Fruit fly (Drosophila melanogaster): ENCODE data around the gene CG9951.

CG9951 gene

DNA sequence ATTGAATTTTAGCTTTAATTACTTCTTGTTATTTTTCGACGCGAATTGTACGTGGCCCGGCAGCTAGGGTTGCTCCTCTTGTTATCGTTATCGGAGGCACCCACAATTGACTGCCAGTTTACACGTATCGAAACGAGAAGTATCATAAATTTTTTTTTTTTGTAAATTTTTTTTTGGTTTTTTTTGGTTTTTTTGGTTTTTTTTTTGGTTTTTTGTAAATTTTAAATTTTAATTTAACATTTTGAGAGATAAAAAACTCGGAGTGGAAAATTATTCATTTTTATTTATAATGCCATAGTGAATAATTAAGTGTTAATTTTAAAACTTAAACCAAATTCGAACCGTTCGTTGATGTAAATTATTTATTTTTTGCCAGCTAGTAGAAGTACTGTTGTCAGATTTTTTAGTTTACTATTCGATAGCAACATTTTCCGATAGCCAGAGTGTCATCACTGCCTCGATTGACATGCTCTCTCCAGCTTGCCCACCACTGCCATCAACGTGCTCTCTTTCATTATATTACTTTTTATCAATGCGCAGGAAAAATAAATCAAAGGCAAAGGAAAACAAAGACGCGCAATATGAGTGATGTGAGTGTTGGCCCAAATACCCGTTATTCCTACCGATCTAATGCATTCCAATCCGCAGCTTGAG is 17.9 kb upstream of the CG9951 start, which contains the start of the genes kud and Zcchc7 (continued):
- TF ChIP-seq ttk (GFP tag; IDR thresholded peaks at IDR 0.05) (no peak), CG15601 (tag; optimal IDR thresholded peaks at IDR 0.05) (no peak), grau (tag; optimal IDR thresholded peaks at IDR 0.05) (peak; percentile 79), CG12391 (tag; optimal IDR thresholded peaks at IDR 0.05) (peak; percentile 83), HmgZ (tag; optimal IDR thresholded peaks at IDR 0.05) (peak; percentile 20), schlank (tag; optimal IDR thresholded peaks at IDR 0.05) (no peak), Chrac-16 (GFP tag; optimal IDR thresholded peaks at IDR 0.05) (peak; percentile 60), CG17385 (GFP tag; optimal IDR thresholded peaks at IDR 0.05) (peak; percentile 59), HLH54F (GFP tag; optimal IDR thresholded peaks at IDR 0.05) (peak; percentile 64), dati (GFP tag; IDR thresholded peaks at IDR 0.05) (no peak), Hr3 (GFP tag; optimal IDR thresholded peaks at IDR 0.05) (peak; percentile 54), CG7928 (GFP tag; optimal IDR thresholded peaks at IDR 0.05) (peak; percentile 22), CG10274 (GFP tag; optimal IDR thresholded peaks at IDR 0.05) (no peak), mirr (GFP tag; optimal IDR thresholded peaks at IDR 0.05) (no peak), trh (GFP tag; optimal IDR thresholded peaks at IDR 0.05) (no peak), Poxn (GFP tag; IDR thresholded peaks at IDR 0.05) (no peak), CG12155 (GFP tag; optimal IDR thresholded peaks at IDR 0.05) (peak; percentile 73), dimm (GFP tag; IDR thresholded peaks at IDR 0.05) (no peak), Hey (tag; optimal IDR thresholded peaks at IDR 0.05) (no peak), CG13624 (GFP tag; optimal IDR thresholded peaks at IDR 0.05) (peak; percentile 56), CG7271 (tag; optimal IDR thresholded peaks at IDR 0.05) (no peak), NC2α (GFP tag; optimal IDR thresholded peaks at IDR 0.05) (no peak), sima (GFP tag; optimal IDR thresholded peaks at IDR 0.05) (no peak), zen (tag; optimal IDR thresholded peaks at IDR 0.05) (peak; percentile 33), CG12104 (GFP tag; optimal IDR thresholded peaks at IDR 0.05) (peak; percentile 55), dysf (GFP tag; IDR thresholded peaks at IDR 0.05) (peak; percentile 63; the same call in 2 of the 3 replicates), hth (optimal IDR thresholded peaks at IDR 0.05) (no peak), ssp (GFP tag; IDR thresholded peaks at IDR 0.05) (peak; percentile 31; the same call in 1 of the 2 replicates), CG10267 (tag; optimal IDR thresholded peaks at IDR 0.05) (peak; percentile 69), Xbp1 (GFP tag; optimal IDR thresholded peaks at IDR 0.05) (peak; percentile 84), Hand (GFP tag; optimal IDR thresholded peaks at IDR 0.05) (peak; percentile 58), Ptx1 (GFP tag; IDR thresholded peaks at IDR 0.05) (peak; percentile 34), CTCF (GFP tag; optimal IDR thresholded peaks at IDR 0.05) (peak; percentile 5), dmrt11E (tag; optimal IDR thresholded peaks at IDR 0.05) (peak; percentile 57), Lhr (GFP tag; optimal IDR thresholded peaks at IDR 0.05) (peak; percentile 50), MESR4 (GFP tag; optimal IDR thresholded peaks at IDR 0.05) (peak; percentile 93), CG13775 (GFP tag; optimal IDR thresholded peaks at IDR 0.05) (peak; percentile 70), NfI (GFP tag; optimal IDR thresholded peaks at IDR 0.05) (peak; percentile 65), seq (GFP tag; IDR thresholded peaks at IDR 0.05) (no peak), tin (GFP tag; optimal IDR thresholded peaks at IDR 0.05) (peak; percentile 59), sens (GFP tag) (peak; percentile 89), CG32772 (GFP tag; IDR thresholded peaks at IDR 0.05) (no peak), D19A (tag; optimal IDR thresholded peaks at IDR 0.05) (no peak), twi (tag; optimal IDR thresholded peaks at IDR 0.05) (peak; percentile 48), az2 (GFP tag; optimal IDR thresholded peaks at IDR 0.05) (peak; percentile 60), Gug (GFP tag; IDR thresholded peaks at IDR 0.05) (no peak), HLH3B (GFP tag; IDR thresholded peaks at IDR 0.05) (no peak), Dp (GFP tag; optimal IDR thresholded peaks at IDR 0.05) (peak; percentile 20), pan (optimal IDR thresholded peaks at IDR 0.05) (no peak), pan (GFP tag; optimal IDR thresholded peaks at IDR 0.05 in 1 of 2, IDR thresholded peaks at IDR 0.05 in 1 of 2) (peak in 1 of 2 experiments; percentile 13), row (GFP tag; IDR thresholded peaks at IDR 0.05) (peak; percentile 89), CG32767 (GFP tag; IDR thresholded peaks at IDR 0.05) (no peak)

All from whole organism, embryonic.